Worm (Caenorhabditis elegans) whole organism, early embryonic: ENCODE data around the gene ftn-1.
"Not testable (repeated sequence)": the region's sequence is repeated elsewhere in the genome, so short reads cannot be mapped to it uniquely, and the experiment has no call there.

Source experiments
- B0310.2 ChIP-seq: sonication (generic microtip); optimal IDR thresholded peaks from 2 replicates; lab custom pipeline; 2016; ENCODE audit warnings: mild to moderate bottlenecking, missing genetic modification characterization, missing compliant biosample characterization
- F13C5.2 ChIP-seq: sonication (generic microtip); optimal IDR thresholded peaks from 2 replicates; lab custom pipeline; 2017; ENCODE audit warnings: mild to moderate bottlenecking, missing genetic modification characterization, inconsistent platforms, missing compliant biosample characterization
- aly-1 ChIP-seq: sonication (generic microtip); optimal IDR thresholded peaks from 2 replicates; lab custom pipeline; 2016; ENCODE audit warnings: missing genetic modification characterization, missing compliant biosample characterization
- ama-1 ChIP-seq: fragments of 150-350 bp; optimal IDR thresholded peaks from 2 replicates; lab custom pipeline; 2014
- ceh-13 ChIP-seq: fragments of 200-800 bp; sonication (Bioruptor generic); optimal IDR thresholded peaks from 2 replicates; lab custom pipeline; 2018; ENCODE audit warnings: mild to moderate bottlenecking, missing genetic modification characterization, missing compliant biosample characterization
- ceh-36 ChIP-seq: sonication (generic microtip); optimal IDR thresholded peaks from 2 replicates; lab custom pipeline; 2016; ENCODE audit warnings: missing genetic modification characterization, inconsistent platforms, missing compliant biosample characterization
- ets-7 ChIP-seq: sonication (generic microtip); optimal IDR thresholded peaks from 2 replicates; lab custom pipeline; 2016; ENCODE audit warnings: missing genotype, missing genetic modification characterization, missing compliant biosample characterization
- flt-1 ChIP-seq: fragments of 200-800 bp; sonication (Bioruptor generic); IDR thresholded peaks from 2 replicates; pipeline ENCODE4 v1.3.6; 2022; ENCODE audit warnings: missing genetic modification characterization, missing compliant biosample characterization
- hmbx-1 ChIP-seq: sonication (generic microtip); optimal IDR thresholded peaks from 2 replicates; lab custom pipeline; 2016; ENCODE audit warnings: mild to moderate bottlenecking, missing genetic modification characterization, missing compliant biosample characterization
- hmg-4 ChIP-seq: fragments of 200-800 bp; sonication (Bioruptor generic); optimal IDR thresholded peaks from 2 replicates; lab custom pipeline; 2018; ENCODE audit warnings: mild to moderate bottlenecking, missing genetic modification characterization, missing compliant biosample characterization
- hnd-1 ChIP-seq: sonication (generic microtip); optimal IDR thresholded peaks from 2 replicates; lab custom pipeline; 2016; ENCODE audit warnings: missing genetic modification characterization, missing compliant biosample characterization
- pes-1 ChIP-seq: fragments of 200-800 bp; sonication (Bioruptor generic); IDR thresholded peaks from 2 replicates; pipeline ENCODE4 v1.3.6; 2022; ENCODE audit warnings: missing genetic modification reagents, missing genetic modification characterization, missing compliant biosample characterization
- scrt-1 ChIP-seq: fragments of 200-800 bp; sonication (Bioruptor generic); IDR thresholded peaks from 2 replicates; pipeline ENCODE4 v1.3.6; 2022; ENCODE audit warnings: missing genetic modification characterization, missing compliant biosample characterization
- sea-1 ChIP-seq: fragments of 200-800 bp; sonication (Bioruptor generic); conservative IDR thresholded peaks from 2 replicates; pipeline ENCODE4 v1.3.6; 2022; ENCODE audit warnings: missing genetic modification characterization, missing compliant biosample characterization
- tbx-11 ChIP-seq: fragments of 200-800 bp; sonication (Bioruptor generic); IDR thresholded peaks from 2 replicates; pipeline ENCODE4 v1.3.6; 2022; ENCODE audit warnings: missing genetic modification characterization, missing compliant biosample characterization
- tbx-37 ChIP-seq: fragments of 200-800 bp; sonication (Bioruptor generic); conservative IDR thresholded peaks from 2 replicates; pipeline ENCODE4 v1.3.6; 2022; ENCODE audit warnings: missing genetic modification reagents, missing genetic modification characterization, missing compliant biosample characterization
- tra-4 ChIP-seq: sonication (generic microtip); optimal IDR thresholded peaks from 2 replicates; lab custom pipeline; 2017; ENCODE audit warnings: missing genetic modification characterization, missing compliant biosample characterization

The ftn-1 gene

ce11 chrV:7523392-7523791, 24.0 kb downstream of the ftn-1 start, which contains the start of gene C54F6.6:
Gene C54F6.6 (plus strand): TSS chrV:7523692.
- TF ChIP-seq hmg-4 (GFP tag; lab: Kevin White, UChicago) (no peak), pes-1 (GFP tag; lab: Robert Waterston, UW) (no peak), hmbx-1 (tag; lab: Kevin White, UChicago) (no peak), hnd-1 (tag; lab: Kevin White, UChicago) (no peak), F13C5.2 (tag; lab: Kevin White, UChicago) (no peak), flt-1 (no peak), ets-7 (tag; lab: Kevin White, UChicago) (no peak), B0310.2 (tag; lab: Kevin White, UChicago) (no peak), tbx-37 (GFP tag; lab: Robert Waterston, UW) (no peak), ceh-13 (no peak), tra-4 (no peak), ceh-36 (tag; lab: Kevin White, UChicago) (no peak), ama-1 (no peak)

- TF ChIP-seq flt-1 (no peak), aly-1 (no peak), ceh-36 (tag; lab: Kevin White, UChicago) (no peak), pes-1 (GFP tag; lab: Robert Waterston, UW) (no peak), ceh-13 (no peak), scrt-1 (GFP tag; lab: Robert Waterston, UW) (no peak), hnd-1 (tag; lab: Kevin White, UChicago) (no peak), B0310.2 (tag; lab: Kevin White, UChicago) (no peak), ama-1 (no peak), sea-1 (GFP tag; lab: Robert Waterston, UW) (no peak), tra-4 (no peak), hmbx-1 (tag; lab: Kevin White, UChicago) (no peak), tbx-37 (GFP tag; lab: Robert Waterston, UW) (no peak), hmg-4 (GFP tag; lab: Kevin White, UChicago) (no peak), F13C5.2 (tag; lab: Kevin White, UChicago) (no peak), ets-7 (tag; lab: Kevin White, UChicago) (no peak), tbx-11 (GFP tag; lab: Robert Waterston, UW) (no peak)
Observed at ce11 chrV:7522279-7522678, 25.1 kb downstream of the ftn-1 start, which contains the start of gene C54F6.15. Gene C54F6.15 (minus strand): TSS chrV:7522379.

- TF ChIP-seq hmbx-1 (tag; lab: Kevin White, UChicago) (no peak), ets-7 (tag; lab: Kevin White, UChicago) (no peak), flt-1 (no peak), ceh-36 (tag; lab: Kevin White, UChicago) (no peak), F13C5.2 (tag; lab: Kevin White, UChicago) (no peak), tbx-11 (GFP tag; lab: Robert Waterston, UW) (no peak)
Observed at ce11 chrV:7521304-7521703, 26.1 kb downstream of the ftn-1 start.

ce11 chrV:7520077-7520476, 27.3 kb downstream of the ftn-1 start, which contains the start of gene srb-19:
Gene srb-19 (minus strand): TSS chrV:7520177.
- TF ChIP-seq flt-1 (no peak), tbx-37 (GFP tag; lab: Robert Waterston, UW) (no peak), pes-1 (GFP tag; lab: Robert Waterston, UW) (no peak), F13C5.2 (tag; lab: Kevin White, UChicago) (no peak), tra-4 (no peak), ama-1 (no peak), hnd-1 (tag; lab: Kevin White, UChicago) (no peak), sea-1 (GFP tag; lab: Robert Waterston, UW) (no peak), hmbx-1 (tag; lab: Kevin White, UChicago) (no peak), scrt-1 (GFP tag; lab: Robert Waterston, UW) (no peak), tbx-11 (GFP tag; lab: Robert Waterston, UW) (no peak), ceh-13 (no peak), ceh-36 (tag; lab: Kevin White, UChicago) (no peak), aly-1 (no peak), ets-7 (tag; lab: Kevin White, UChicago) (no peak), hmg-4 (GFP tag; lab: Kevin White, UChicago) (no peak), B0310.2 (tag; lab: Kevin White, UChicago) (no peak)

- TF ChIP-seq ceh-36 (tag; lab: Kevin White, UChicago) (no peak), ceh-13 (no peak), tra-4 (no peak), tbx-37 (GFP tag; lab: Robert Waterston, UW) (no peak), scrt-1 (GFP tag; lab: Robert Waterston, UW) (no peak), tbx-11 (GFP tag; lab: Robert Waterston, UW) (no peak), hmbx-1 (tag; lab: Kevin White, UChicago) (no peak), F13C5.2 (tag; lab: Kevin White, UChicago) (no peak)
Observed at ce11 chrV:7514939-7515338, 32.4 kb downstream of the ftn-1 start, which contains the start of gene srb-18. Gene srb-18 (plus strand): TSS chrV:7515239.

ce11 chrV:7511465-7511864, 35.9 kb downstream of the ftn-1 start, which contains the start of gene nhr-171:
Gene nhr-171 (plus strand): TSS chrV:7511765.
- not testable (repeated sequence) for TF ChIP-seq hmbx-1 (tag; lab: Kevin White, UChicago); aly-1; hmg-4 (GFP tag; lab: Kevin White, UChicago)

- TF ChIP-seq B0310.2 (tag; lab: Kevin White, UChicago): no peak
Observed at ce11 chrV:7508566-7509044, 38.8 kb downstream of the ftn-1 start, which contains the start of the genes str-31 and nhr-172. Gene str-31 (minus strand): TSS chrV:7508666. Gene nhr-172 (plus strand): TSS chrV:7508994.

ce11 chrV:7506207-7506606, 41.2 kb downstream of the ftn-1 start:
- TF ChIP-seq scrt-1 (GFP tag; lab: Robert Waterston, UW): no peak
- no peak for TF ChIP-seq ets-7 (tag; lab: Kevin White, UChicago)
- no peak for TF ChIP-seq aly-1
- no peak for TF ChIP-seq B0310.2 (tag; lab: Kevin White, UChicago)
- TF ChIP-seq tbx-37 (GFP tag; lab: Robert Waterston, UW): no peak
- TF ChIP-seq tra-4: no peak
- no peak for TF ChIP-seq F13C5.2 (tag; lab: Kevin White, UChicago)
- no peak for TF ChIP-seq ama-1
- no peak for TF ChIP-seq ceh-36 (tag; lab: Kevin White, UChicago)
- no peak for TF ChIP-seq hnd-1 (tag; lab: Kevin White, UChicago)
- no peak for TF ChIP-seq flt-1
- TF ChIP-seq tbx-11 (GFP tag; lab: Robert Waterston, UW): no peak
- TF ChIP-seq pes-1 (GFP tag; lab: Robert Waterston, UW): no peak
- TF ChIP-seq ceh-13: no peak
- TF ChIP-seq sea-1 (GFP tag; lab: Robert Waterston, UW): no peak
- no peak for TF ChIP-seq hmbx-1 (tag; lab: Kevin White, UChicago)
